Worm (Caenorhabditis elegans): Measurements from ENCODE around the gene Y32F6B.9.

Gene Y32F6B.9

DNA sequence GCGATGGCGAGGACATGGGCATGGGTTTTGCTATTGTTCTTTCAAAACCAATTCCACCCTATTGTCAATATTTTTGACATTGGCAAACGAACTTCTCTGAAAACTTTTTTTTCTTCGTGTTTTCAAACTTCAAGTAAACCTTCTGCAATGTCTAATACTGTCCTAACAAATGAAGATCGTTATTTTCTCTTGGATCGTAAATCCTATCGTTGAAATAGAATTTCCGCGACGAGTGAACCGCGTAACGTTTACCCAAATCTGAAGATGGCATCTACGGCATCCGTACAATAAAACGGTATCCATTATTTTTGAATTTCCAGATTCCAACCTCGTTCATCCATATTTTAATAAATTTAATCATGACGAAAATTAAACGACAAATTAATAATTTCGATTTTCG, 27.1 kb downstream of the Y32F6B.9 start, which contains the start of gene C35A5.5:
C35A5.5 (plus strand) TSS at position 301 of the 400 bp plus-strand sequence.
- no peak for TF ChIP-seq D2030.7 (GFP tag; IDR thresholded peaks at IDR 0.05)
- TF ChIP-seq ccch-3 (GFP tag; optimal IDR thresholded peaks at IDR 0.05): no peak
- TF ChIP-seq lag-1 (GFP tag; IDR thresholded peaks at IDR 0.05): no peak
- TF ChIP-seq F39B2.1 (GFP tag; IDR thresholded peaks at IDR 0.05): no peak
- TF ChIP-seq unc-130 (GFP tag; optimal IDR thresholded peaks at IDR 0.05): no peak

DNA sequence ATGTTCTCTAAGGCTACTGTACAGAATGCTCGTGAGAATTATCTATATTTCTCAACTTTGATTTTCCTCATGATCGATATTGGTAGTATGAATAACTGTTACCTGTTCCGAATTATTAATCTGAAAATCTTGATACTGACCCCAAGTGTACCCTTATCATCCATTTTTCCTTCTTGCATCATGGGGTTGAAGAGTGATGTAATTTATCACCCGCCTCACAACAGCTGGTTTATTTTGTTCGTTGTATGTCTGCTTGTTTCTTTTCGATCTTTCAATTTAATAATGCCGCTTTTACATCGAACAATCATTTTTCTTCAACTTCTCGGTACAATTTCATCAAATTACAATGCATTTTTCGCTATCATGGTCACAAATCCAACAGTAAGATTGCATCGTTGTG, 30.4 kb downstream of the Y32F6B.9 start, which contains the start of gene C35A5.6:
C35A5.6 (plus strand) TSS at position 283 of the 400 bp plus-strand sequence.
- TF ChIP-seq akir-1 (GFP tag; optimal IDR thresholded peaks at IDR 0.05) (no peak), B0019.2 (GFP tag; conservative IDR thresholded peaks at IDR 0.05) (no peak), xnd-1 (tag; optimal IDR thresholded peaks at IDR 0.05) (no peak), K11D2.4 (GFP tag; IDR thresholded peaks at IDR 0.05) (no peak), Y95B8A.8 (GFP tag; IDR thresholded peaks at IDR 0.05) (no peak), nhr-90 (tag; optimal IDR thresholded peaks at IDR 0.05) (no peak), repo-1 (tag; optimal IDR thresholded peaks at IDR 0.05) (no peak), B0035.1 (tag; optimal IDR thresholded peaks at IDR 0.05) (no peak), tlf-1 (GFP tag; optimal IDR thresholded peaks at IDR 0.05) (no peak), hlh-12 (tag; optimal IDR thresholded peaks at IDR 0.05) (no peak), mxl-1 (tag; optimal IDR thresholded peaks at IDR 0.05) (no peak), egrh-3 (GFP tag; IDR thresholded peaks at IDR 0.05) (no peak), T26A5.8 (tag; optimal IDR thresholded peaks at IDR 0.05) (no peak), dpff-1 (tag; optimal IDR thresholded peaks at IDR 0.05) (no peak), Y53G8AR.9 (GFP tag; conservative IDR thresholded peaks at IDR 0.05) (no peak), ceh-40 (GFP tag; IDR thresholded peaks at IDR 0.05) (no peak), die-1 (tag; optimal IDR thresholded peaks at IDR 0.05) (no peak), attf-6 (GFP tag; IDR thresholded peaks at IDR 0.05) (no peak), mcd-1 (GFP tag; IDR thresholded peaks at IDR 0.05) (no peak)

DNA sequence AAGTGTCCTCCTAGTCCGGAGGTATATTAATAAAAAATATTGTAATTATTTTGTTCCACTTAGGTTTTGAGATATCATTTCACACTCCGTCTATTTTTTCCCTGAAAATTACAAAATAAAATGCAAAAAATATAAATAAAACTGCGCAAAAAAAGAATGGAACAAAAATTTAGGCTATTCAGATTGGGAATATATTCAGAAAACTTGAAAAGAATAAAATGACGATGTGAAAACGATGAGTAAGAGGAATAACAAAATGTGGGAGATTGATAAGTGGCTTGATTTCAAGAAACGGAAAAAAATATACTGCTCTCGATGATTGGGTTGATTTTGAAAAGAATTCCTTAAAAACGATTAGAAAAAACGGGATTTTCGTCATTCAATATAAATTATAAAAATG, 35.8 kb downstream of the Y32F6B.9 start, which contains the start of gene dmsr-8:
dmsr-8 (minus strand) TSS at position 101 of the 400 bp plus-strand sequence.
- TF ChIP-seq hmg-20 (GFP tag; IDR thresholded peaks at IDR 0.05) (no peak), snpc-4 (GFP tag; optimal IDR thresholded peaks at IDR 0.05) (no peak), snpc-4 (tag; optimal IDR thresholded peaks at IDR 0.05) (no peak), athp-1 (tag; optimal IDR thresholded peaks at IDR 0.05) (no peak), ztf-28 (GFP tag; IDR thresholded peaks at IDR 0.05) (no peak), madf-6 (GFP tag; IDR thresholded peaks at IDR 0.05) (no peak), tlf-1 (GFP tag; optimal IDR thresholded peaks at IDR 0.05) (no peak), C06A6.2 (GFP tag; conservative IDR thresholded peaks at IDR 0.05) (no peak), rec-8 (tag; optimal IDR thresholded peaks at IDR 0.05) (no peak), die-1 (tag; optimal IDR thresholded peaks at IDR 0.05) (no peak), nfya-2 (GFP tag; IDR thresholded peaks at IDR 0.05) (no peak), ceh-91 (GFP tag; IDR thresholded peaks at IDR 0.05) (no peak), repo-1 (tag; optimal IDR thresholded peaks at IDR 0.05) (no peak), unc-130 (GFP tag; optimal IDR thresholded peaks at IDR 0.05) (no peak), snpc-1.1 (tag; optimal IDR thresholded peaks at IDR 0.05; ENCODE audit: insufficient read depth) (no peak), snpc-3.4 (tag; optimal IDR thresholded peaks at IDR 0.05) (no peak), attf-6 (GFP tag; IDR thresholded peaks at IDR 0.05) (no peak), ztf-26 (tag; optimal IDR thresholded peaks at IDR 0.05) (no peak), F22D6.2 (tag; optimal IDR thresholded peaks at IDR 0.05) (no peak), hlh-12 (tag; optimal IDR thresholded peaks at IDR 0.05) (no peak), hrde-1 (tag; optimal IDR thresholded peaks at IDR 0.05; ENCODE audit: borderline replicate concordance) (no peak)

All from whole organism, young adult.